Worm (Caenorhabditis elegans) whole organism, L3 larva: ENCODE data around the gene srp-7.

Source experiments
- R02D3.7 ChIP-seq: fragments of 150-350 bp; optimal IDR thresholded peaks from 2 replicates; lab custom pipeline; 2014; ENCODE audit warnings: missing biosample characterization, missing genetic modification characterization
- ZK546.5 ChIP-seq: sonication (generic microtip); optimal IDR thresholded peaks from 2 replicates; lab custom pipeline; 2017; ENCODE audit warnings: missing biosample characterization, missing genetic modification characterization
- aly-2 ChIP-seq: fragments of 150-350 bp; optimal IDR thresholded peaks from 2 replicates; lab custom pipeline; 2014; ENCODE audit warnings: missing biosample characterization, missing genetic modification characterization
- ama-1 ChIP-seq: fragments of 150-350 bp; optimal IDR thresholded peaks from 2 replicates; lab custom pipeline; 2018
- ceh-28 ChIP-seq: fragments of 150-350 bp; optimal IDR thresholded peaks from 2 replicates; lab custom pipeline; 2014; ENCODE audit warnings: missing biosample characterization, missing genetic modification reagents, missing genetic modification characterization
- ceh-82 ChIP-seq: fragments of 150-350 bp; optimal IDR thresholded peaks from 2 replicates; lab custom pipeline; 2014; ENCODE audit warnings: missing biosample characterization, missing genetic modification characterization
- ceh-9 ChIP-seq: sonication (generic microtip); optimal IDR thresholded peaks from 2 replicates; lab custom pipeline; 2018; ENCODE audit warnings: missing biosample characterization, missing genetic modification characterization
- egl-27 ChIP-seq: sonication (generic microtip); optimal IDR thresholded peaks from 4 replicates; lab custom pipeline; 2017; ENCODE audit warnings: missing biosample characterization, missing genetic modification reagents, missing genetic modification characterization
- elt-1 ChIP-seq: fragments of 150-350 bp; optimal IDR thresholded peaks from 2 replicates; lab custom pipeline; 2014; ENCODE audit warnings: missing biosample characterization, missing genetic modification characterization
- elt-2 ChIP-seq: sonication (generic microtip); optimal IDR thresholded peaks from 2 replicates; lab custom pipeline; 2016; ENCODE audit warnings: missing genetic modification reagents, mild to moderate bottlenecking, missing genetic modification characterization, missing compliant biosample characterization
- elt-3 ChIP-seq, 3 experiments: fragments of 150-350 bp in 1 of 3; sonication (generic microtip) in 2 of 3; optimal IDR thresholded peaks; 2 replicates in 2 of 3; 4 replicates in 1 of 3; lab custom pipeline; 2014 to 2017; ENCODE audit warnings: missing biosample characterization in 3 of 3, missing genetic modification characterization in 3 of 3
- fkh-10 ChIP-seq: sonication (generic microtip); optimal IDR thresholded peaks from 2 replicates; lab custom pipeline; 2017; ENCODE audit warnings: missing biosample characterization, missing genetic modification reagents, missing genetic modification characterization
- fkh-2 ChIP-seq: fragments of 150-350 bp; optimal IDR thresholded peaks from 2 replicates; lab custom pipeline; 2014; ENCODE audit warnings: missing biosample characterization, missing genetic modification reagents, missing genetic modification characterization
- hmg-11 ChIP-seq: sonication (generic microtip); optimal IDR thresholded peaks from 2 replicates; lab custom pipeline; 2016; ENCODE audit warnings: missing genetic modification characterization, missing compliant biosample characterization
- lin-39 ChIP-seq: fragments of 150-350 bp; optimal IDR thresholded peaks from 2 replicates; lab custom pipeline; 2018; ENCODE audit warnings: missing biosample characterization, missing genetic modification reagents, missing genetic modification characterization
- lsy-12 ChIP-seq: sonication (generic microtip); optimal IDR thresholded peaks from 2 replicates; lab custom pipeline; 2016; ENCODE audit warnings: mild to moderate bottlenecking, missing genetic modification characterization, missing compliant biosample characterization
- mdl-1 ChIP-seq: fragments of 150-350 bp; optimal IDR thresholded peaks from 2 replicates; lab custom pipeline; 2014; ENCODE audit warnings: missing biosample characterization, missing genetic modification characterization
- nfya-1 ChIP-seq: sonication (generic microtip); optimal IDR thresholded peaks from 2 replicates; lab custom pipeline; 2017; ENCODE audit warnings: missing genetic modification characterization, mild to moderate bottlenecking, missing compliant biosample characterization, antibody characterized with exemption, moderate library complexity; ENCODE audit not compliant: insufficient read depth
- nhr-11 ChIP-seq: fragments of 150-350 bp; optimal IDR thresholded peaks from 2 replicates; lab custom pipeline; 2014; ENCODE audit warnings: missing biosample characterization, missing genetic modification characterization
- nhr-12 ChIP-seq: fragments of 150-350 bp; optimal IDR thresholded peaks from 2 replicates; lab custom pipeline; 2014; ENCODE audit warnings: missing biosample characterization, missing genetic modification characterization
- nhr-23 ChIP-seq: fragments of 150-350 bp; optimal IDR thresholded peaks from 2 replicates; lab custom pipeline; 2014; ENCODE audit warnings: missing biosample characterization, missing genetic modification reagents, missing genetic modification characterization
- nhr-237 ChIP-seq: fragments of 150-350 bp; optimal IDR thresholded peaks from 2 replicates; lab custom pipeline; 2014; ENCODE audit warnings: missing biosample characterization, missing genetic modification characterization
- nhr-25 ChIP-seq: sonication (generic microtip); optimal IDR thresholded peaks from 2 replicates; lab custom pipeline; 2017; ENCODE audit warnings: missing biosample characterization, missing genetic modification characterization
- nhr-28 ChIP-seq: fragments of 150-350 bp; optimal IDR thresholded peaks from 2 replicates; lab custom pipeline; 2014; ENCODE audit warnings: missing biosample characterization, missing genetic modification characterization
- nhr-43 ChIP-seq: sonication (generic microtip); optimal IDR thresholded peaks from 2 replicates; lab custom pipeline; 2016; ENCODE audit warnings: mild to moderate bottlenecking, missing genetic modification characterization, missing compliant biosample characterization; ENCODE audit not compliant: poor library complexity, severe bottlenecking
- nhr-76 ChIP-seq: fragments of 150-350 bp; sonication (generic microtip); optimal IDR thresholded peaks from 5 replicates; lab custom pipeline; 2014; ENCODE audit warnings: missing biosample characterization, missing genetic modification characterization
- nhr-77 ChIP-seq: fragments of 150-350 bp; optimal IDR thresholded peaks from 2 replicates; lab custom pipeline; 2014; ENCODE audit warnings: missing biosample characterization, missing genetic modification characterization
- pha-4 ChIP-seq: fragments of 150-350 bp; optimal IDR thresholded peaks from 2 replicates; lab custom pipeline; 2014; ENCODE audit warnings: missing biosample characterization, missing genetic modification reagents, missing genetic modification characterization
- pqm-1 ChIP-seq: fragments of 150-350 bp; optimal IDR thresholded peaks from 2 replicates; lab custom pipeline; 2017; ENCODE audit warnings: missing biosample characterization, missing genetic modification characterization, inconsistent platforms
- sea-2 ChIP-seq: fragments of 150-350 bp; sonication (generic microtip); optimal IDR thresholded peaks from 4 replicates; lab custom pipeline; 2014; ENCODE audit warnings: missing biosample characterization, missing genetic modification reagents, missing genetic modification characterization
- snpc-4 ChIP-seq: fragments of 150-350 bp; optimal IDR thresholded peaks from 2 replicates; lab custom pipeline; 2014; ENCODE audit warnings: missing biosample characterization, missing genetic modification characterization
- unc-39 ChIP-seq: sonication (generic microtip); optimal IDR thresholded peaks from 4 replicates; lab custom pipeline; 2017; ENCODE audit warnings: missing biosample characterization, missing genetic modification characterization
- unc-62 ChIP-seq: fragments of 150-350 bp; sonication (generic microtip); optimal IDR thresholded peaks from 4 replicates; lab custom pipeline; 2014; ENCODE audit warnings: missing biosample characterization, missing genetic modification reagents, missing genetic modification characterization
- zag-1 ChIP-seq: fragments of 150-350 bp; optimal IDR thresholded peaks from 2 replicates; lab custom pipeline; 2014; ENCODE audit warnings: missing biosample characterization, missing genetic modification characterization
- ztf-11 ChIP-seq: fragments of 150-350 bp; optimal IDR thresholded peaks from 2 replicates; lab custom pipeline; 2014; ENCODE audit warnings: missing biosample characterization, missing genetic modification characterization
- ztf-4 ChIP-seq: fragments of 150-350 bp; optimal IDR thresholded peaks from 2 replicates; lab custom pipeline; 2014; ENCODE audit warnings: missing biosample characterization, missing genetic modification characterization

Gene srp-7

ce11 chrV:8195889-8196418, 17.0 kb downstream of the srp-7 start, which contains the start of gene F20D6.10:
Gene F20D6.10 (minus strand): TSS chrV:8195939.
- no peak for TF ChIP-seq ceh-82 (tag; lab: Kevin White, UChicago)
- no peak for TF ChIP-seq nhr-77
- TF ChIP-seq ceh-9 (tag; lab: Kevin White, UChicago), result no peak
- no peak for TF ChIP-seq R02D3.7 (tag; lab: Kevin White, UChicago)
- TF ChIP-seq lin-39 (tag; lab: Kevin White, UChicago), result no peak
- no peak for TF ChIP-seq ztf-11 (tag; lab: Kevin White, UChicago)
- no peak for TF ChIP-seq hmg-11 (tag; lab: Kevin White, UChicago)
- no peak for TF ChIP-seq nhr-12 (tag; lab: Kevin White, UChicago)
- TF ChIP-seq zag-1 (tag; lab: Kevin White, UChicago), result no peak
- no peak for TF ChIP-seq nhr-25 (tag; lab: Kevin White, UChicago)
- no peak for TF ChIP-seq nhr-43 (tag; lab: Kevin White, UChicago)
- no peak for TF ChIP-seq ama-1 (lab: Kevin White, UChicago)
- TF ChIP-seq ztf-4 (tag; lab: Kevin White, UChicago), result no peak
- TF ChIP-seq, all 47 proteins: peak for 0

DNA sequence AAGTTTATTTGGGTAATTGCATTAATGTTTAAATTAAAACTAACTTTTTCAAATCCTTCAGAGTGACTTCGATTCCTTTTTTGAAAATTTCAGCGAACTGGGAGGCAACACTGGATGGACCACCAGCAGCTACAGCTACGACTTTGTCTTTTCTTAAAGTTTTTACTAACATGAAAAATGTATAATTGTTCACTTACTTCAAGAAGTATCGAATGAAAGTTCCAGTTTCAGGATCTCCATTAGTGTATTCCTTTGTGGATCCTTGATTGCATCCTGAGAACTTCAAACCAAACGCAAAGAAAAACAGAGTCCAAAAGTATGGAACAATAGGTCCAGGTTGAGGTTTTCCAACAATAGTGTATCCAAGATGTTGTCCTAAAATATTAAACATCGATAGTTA, 18.1 kb downstream of the srp-7 start:
- no peak for TF ChIP-seq elt-2
- no peak for TF ChIP-seq nhr-12 (tag; lab: Kevin White, UChicago)
- no peak for TF ChIP-seq hmg-11 (tag; lab: Kevin White, UChicago)
- no peak for TF ChIP-seq ceh-28
- no peak for TF ChIP-seq ceh-82 (tag; lab: Kevin White, UChicago)
- no peak for TF ChIP-seq pqm-1 (tag; lab: Kevin White, UChicago)
- TF ChIP-seq aly-2 (tag; lab: Kevin White, UChicago), result no peak
- TF ChIP-seq snpc-4 (tag; lab: Kevin White, UChicago), result no peak
- TF ChIP-seq lsy-12 (tag; lab: Kevin White, UChicago), result no peak
- no peak for TF ChIP-seq nfya-1
- no peak for TF ChIP-seq pha-4 (tag; lab: Kevin White, UChicago)
- no peak for TF ChIP-seq ztf-4 (tag; lab: Kevin White, UChicago)
- no peak for TF ChIP-seq R02D3.7 (tag; lab: Kevin White, UChicago)
- TF ChIP-seq nhr-25 (tag; lab: Kevin White, UChicago), result no peak
- no peak for TF ChIP-seq unc-39 (tag; lab: Kevin White, UChicago)

DNA sequence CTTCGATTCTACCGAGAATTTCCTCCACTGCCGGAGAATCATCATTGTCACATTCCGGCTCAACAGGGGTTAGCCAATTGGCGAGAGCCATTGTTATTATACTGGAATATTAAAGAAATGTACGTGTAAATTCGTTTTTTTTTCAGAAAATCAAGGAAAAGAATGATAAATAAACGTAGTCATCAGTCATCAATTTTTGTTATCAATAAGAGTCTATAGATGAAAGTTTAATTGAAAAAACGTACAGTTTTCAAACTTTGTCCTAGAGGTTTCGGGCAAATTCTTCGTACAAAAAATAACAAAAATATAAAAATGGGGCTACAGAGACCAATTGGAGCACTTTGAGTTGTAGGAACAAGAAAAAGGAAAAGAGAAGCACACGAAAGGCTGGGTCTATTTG, 20.1 kb downstream of the srp-7 start, which contains the start of gene F20D6.11:
TSS of gene F20D6.11 (minus strand) at position 101 of the 400 bp plus-strand sequence.
- TF ChIP-seq elt-2, result peak; percentile 18
- no peak for TF ChIP-seq nhr-12 (tag; lab: Kevin White, UChicago)
- no peak for TF ChIP-seq fkh-2 (tag; lab: Kevin White, UChicago)
- TF ChIP-seq nhr-77, result no peak
- TF ChIP-seq, all 47 proteins: peak for 1

ce11 chrV:8201229-8201858, 22.4 kb downstream of the srp-7 start, which contains the start of gene cri-2:
Gene cri-2 (plus strand): TSS chrV:8201808.
- TF ChIP-seq aly-2 (tag; lab: Kevin White, UChicago) (no peak), nhr-23 (tag; lab: Kevin White, UChicago) (peak; percentile 65), ztf-11 (tag; lab: Kevin White, UChicago) (no peak), ZK546.5 (tag; lab: Kevin White, UChicago) (no peak), nhr-43 (tag; lab: Kevin White, UChicago) (peak; percentile 16), egl-27 (tag; lab: Kevin White, UChicago) (peak; percentile 24), fkh-10 (no peak), nhr-25 (tag; lab: Kevin White, UChicago) (peak; percentile 35)

DNA sequence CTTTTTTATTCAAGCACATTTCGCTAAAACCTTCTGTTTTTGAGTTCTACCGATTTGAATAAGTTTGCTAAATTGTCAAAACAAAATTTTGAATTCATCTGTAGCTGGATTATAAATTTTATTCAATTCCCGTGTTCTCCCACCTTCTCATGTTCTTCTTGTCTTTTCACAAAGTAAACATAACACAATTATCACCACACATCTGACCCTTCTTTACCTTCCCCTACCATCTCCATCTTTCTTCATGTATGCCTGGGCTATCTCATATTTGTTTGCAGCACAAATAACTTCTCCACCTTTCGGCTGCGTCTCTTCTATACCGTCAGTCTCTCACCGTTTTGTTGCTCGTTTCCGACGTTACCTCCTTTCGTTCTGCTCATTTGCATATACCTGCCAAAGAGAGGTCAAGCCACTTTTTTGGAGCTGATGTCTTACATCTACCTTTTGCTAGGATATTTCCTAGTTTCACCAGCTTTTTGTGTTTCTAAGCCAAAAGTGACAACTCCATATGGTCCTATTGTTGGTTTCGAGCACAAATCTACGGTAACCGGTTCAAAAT, 24.2 kb downstream of the srp-7 start, which contains the start of gene cest-17:
TSS of gene cest-17 (plus strand) at position 248 of the 559 bp plus-strand sequence.
- TF ChIP-seq aly-2 (tag; lab: Kevin White, UChicago) (no peak), pqm-1 (tag; lab: Kevin White, UChicago) (peak; percentile 16), nhr-11 (tag; lab: Kevin White, UChicago) (no peak), nhr-28 (tag; lab: Kevin White, UChicago) (no peak), nhr-76 (tag; lab: Kevin White, UChicago) (no peak), pha-4 (tag; lab: Kevin White, UChicago) (peak; percentile 76), lin-39 (tag; lab: Kevin White, UChicago) (no peak), ceh-82 (tag; lab: Kevin White, UChicago) (no peak), unc-62 (GFP tag; lab: Kevin White, UChicago) (no peak), sea-2 (no peak), fkh-10 (no peak), elt-2 (peak; percentile 21), nhr-25 (tag; lab: Kevin White, UChicago) (no peak), snpc-4 (tag; lab: Kevin White, UChicago) (no peak), unc-39 (tag; lab: Kevin White, UChicago) (no peak), ceh-9 (tag; lab: Kevin White, UChicago) (no peak), mdl-1 (tag; lab: Kevin White, UChicago) (no peak), elt-3 (tag; optimal IDR thresholded peaks at IDR 0.05; lab: Kevin White, UChicago) (no peak), nhr-43 (tag; lab: Kevin White, UChicago) (no peak), elt-1 (no peak), nhr-23 (tag; lab: Kevin White, UChicago) (no peak), nhr-237 (tag; lab: Kevin White, UChicago) (no peak)
- TF ChIP-seq, all 47 proteins: peak for 3
